Fruit fly (Drosophila melanogaster): ENCODE results near the gene CG5282.

CG5282 gene

dm6 chr3L:20399550-20400109 is 26.2 kb downstream of the CG5282 start (continued):
- TF ChIP-seq pnt (GFP tag; optimal IDR thresholded peaks at IDR 0.05) (peak; percentile 60), fd3F (GFP tag; optimal IDR thresholded peaks at IDR 0.05) (peak; percentile 85), Hmr (GFP tag; optimal IDR thresholded peaks at IDR 0.05) (peak; percentile 89), her (GFP tag; optimal IDR thresholded peaks at IDR 0.05) (peak; percentile 77), abd-A (tag; optimal IDR thresholded peaks at IDR 0.05) (peak; percentile 54), MTF-1 (GFP tag; optimal IDR thresholded peaks at IDR 0.05; ENCODE audit: borderline replicate concordance) (peak; percentile 44), D19A (tag; optimal IDR thresholded peaks at IDR 0.05) (peak; percentile 84), trh (GFP tag; optimal IDR thresholded peaks at IDR 0.05) (peak; percentile 73), croc (GFP tag; conservative IDR thresholded peaks at IDR 0.05) (peak; percentile 72), Aef1 (GFP tag; IDR thresholded peaks at IDR 0.05) (peak; percentile 77), da (GFP tag; optimal IDR thresholded peaks at IDR 0.05) (peak; percentile 56), CG8281 (tag; optimal IDR thresholded peaks at IDR 0.05) (peak; percentile 80), org-1 (GFP tag; optimal IDR thresholded peaks at IDR 0.05) (peak; percentile 82), Tbp (GFP tag; optimal IDR thresholded peaks at IDR 0.05) (no peak), CG8290 (GFP tag; optimal IDR thresholded peaks at IDR 0.05) (peak; percentile 35), CG8290 (tag; optimal IDR thresholded peaks at IDR 0.05) (peak in 1 of 2 experiments; percentile 92), salm (tag; optimal IDR thresholded peaks at IDR 0.05) (peak; percentile 73), gfzf (GFP tag; optimal IDR thresholded peaks at IDR 0.05) (no peak), Spps (tag; optimal IDR thresholded peaks at IDR 0.05) (peak; percentile 48), crc (GFP tag; optimal IDR thresholded peaks at IDR 0.05) (peak; percentile 69), NK7.1 (GFP tag; optimal IDR thresholded peaks at IDR 0.05) (peak; percentile 63), Xrp1 (GFP tag; IDR thresholded peaks at IDR 0.05) (peak; percentile 86), dm (GFP tag; optimal IDR thresholded peaks at IDR 0.05) (peak; percentile 66), cad (GFP tag; optimal IDR thresholded peaks at IDR 0.05) (no peak), mam (GFP tag; optimal IDR thresholded peaks at IDR 0.05) (peak; percentile 86), CG6175 (GFP tag; IDR thresholded peaks at IDR 0.05) (0 out of 3 replicates have a peak, but pooled peaks have one; percentile 41), Fer2 (tag; optimal IDR thresholded peaks at IDR 0.05) (peak; percentile 78), CG18262 (tag; optimal IDR thresholded peaks at IDR 0.05) (peak; percentile 90), Dek (tag; optimal IDR thresholded peaks at IDR 0.05) (peak; percentile 86), MBD-R2 (GFP tag; IDR thresholded peaks at IDR 0.05) (peak; percentile 60; the same call in 1 of the 2 replicates), sr (GFP tag; IDR thresholded peaks at IDR 0.05) (0 out of 3 replicates have a peak, but pooled peaks have one; percentile 41), br (optimal IDR thresholded peaks at IDR 0.05) (no peak), YL-1 (GFP tag; optimal IDR thresholded peaks at IDR 0.05) (peak; percentile 47), eve (GFP tag; optimal IDR thresholded peaks at IDR 0.05) (peak in 1 of 2 experiments; percentile 91), CG1529 (GFP tag; optimal IDR thresholded peaks at IDR 0.05) (peak; percentile 74), CG3847 (GFP tag; IDR thresholded peaks at IDR 0.05) (peak; percentile 83), lola (GFP tag; optimal IDR thresholded peaks at IDR 0.05) (peak in 1 of 3 experiments; percentile 81), CG32532 (GFP tag; IDR thresholded peaks at IDR 0.05) (peak; percentile 91), CG3065 (GFP tag; optimal IDR thresholded peaks at IDR 0.05) (peak; percentile 77), pan (optimal IDR thresholded peaks at IDR 0.05) (no peak), pan (GFP tag; optimal IDR thresholded peaks at IDR 0.05 in 1 of 2, IDR thresholded peaks at IDR 0.05 in 1 of 2) (peak in 1 of 2 experiments; percentile 89), H15 (GFP tag; IDR thresholded peaks at IDR 0.05) (peak; percentile 77), E2f1 (GFP tag; IDR thresholded peaks at IDR 0.05) (peak; percentile 84), CG4360 (GFP tag; IDR thresholded peaks at IDR 0.05) (no peak), dan (GFP tag; IDR thresholded peaks at IDR 0.05) (no peak), ash1 (GFP tag; optimal IDR thresholded peaks at IDR 0.05) (no peak), chif (GFP tag; optimal IDR thresholded peaks at IDR 0.05) (peak; percentile 36 to 66), maf-S (GFP tag; optimal IDR thresholded peaks at IDR 0.05) (peak; percentile 76), CG10431 (GFP tag; optimal IDR thresholded peaks at IDR 0.05) (peak; percentile 54), Vsx1 (GFP tag; optimal IDR thresholded peaks at IDR 0.05) (peak; percentile 68), jigr1 (GFP tag; IDR thresholded peaks at IDR 0.05) (peak; percentile 58; the same call in 1 of the 3 replicates), CG9876 (GFP tag; optimal IDR thresholded peaks at IDR 0.05) (peak; percentile 62)

Measured in whole organism, embryonic.